Fruit fly (Drosophila melanogaster) whole organism, adult: ENCODE data around the gene Alp1.

Experiments used
- CG33017 ChIP-seq: fragments of 200-800 bp; sonication (Bioruptor generic); optimal IDR thresholded peaks from 2 replicates; lab custom pipeline; 2018; ENCODE audit warnings: missing biosample characterization, mild to moderate bottlenecking, missing genetic modification characterization, moderate library complexity
- CG7045 ChIP-seq: fragments of 200-800 bp; sonication (Bioruptor generic); optimal IDR thresholded peaks from 2 replicates; lab custom pipeline; 2017; ENCODE audit warnings: missing biosample characterization, mild to moderate bottlenecking, missing genetic modification characterization
- ovo ChIP-seq: fragments of 200-800 bp; sonication (Bioruptor generic); optimal IDR thresholded peaks from 2 replicates; lab custom pipeline; 2016; ENCODE audit warnings: missing biosample characterization, missing genetic modification characterization
- toe ChIP-seq: fragments of 200-800 bp; sonication (Bioruptor generic); optimal IDR thresholded peaks from 2 replicates; lab custom pipeline; 2016; ENCODE audit warnings: missing biosample characterization, missing genetic modification characterization

DNA sequence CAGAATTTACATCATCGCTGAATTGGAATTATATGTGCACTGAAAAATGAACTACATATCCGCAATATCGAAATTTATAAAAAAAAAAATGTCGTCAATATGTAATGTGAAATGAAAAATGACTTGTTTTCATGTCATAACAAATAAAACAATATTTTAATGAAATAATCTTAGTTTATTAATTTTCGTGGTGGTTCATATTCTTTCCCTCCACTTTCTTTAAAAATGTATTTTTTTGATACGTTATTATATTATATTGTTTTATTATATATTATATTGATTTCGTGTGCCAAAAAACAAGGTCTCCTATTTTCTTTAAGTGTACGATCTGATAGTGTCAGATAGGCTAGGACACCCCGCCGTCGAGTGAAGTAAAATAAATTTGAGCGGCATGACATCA, 30.3 kb downstream of the Alp1 start:
- no peak for TF ChIP-seq ovo (GFP tag; lab: Kevin White, UChicago)
- TF ChIP-seq CG7045 (GFP tag; lab: Kevin White, UChicago), result no peak
- no peak for TF ChIP-seq CG33017 (tag; lab: Kevin White, UChicago)
- no peak for TF ChIP-seq toe
